Fruit fly (Drosophila melanogaster): ENCODE measurements around the gene RluA-2.
A peak's percentile ranks its signal among the peaks of the same experiment; 100 is the strongest.

The RluA-2 gene

DNA sequence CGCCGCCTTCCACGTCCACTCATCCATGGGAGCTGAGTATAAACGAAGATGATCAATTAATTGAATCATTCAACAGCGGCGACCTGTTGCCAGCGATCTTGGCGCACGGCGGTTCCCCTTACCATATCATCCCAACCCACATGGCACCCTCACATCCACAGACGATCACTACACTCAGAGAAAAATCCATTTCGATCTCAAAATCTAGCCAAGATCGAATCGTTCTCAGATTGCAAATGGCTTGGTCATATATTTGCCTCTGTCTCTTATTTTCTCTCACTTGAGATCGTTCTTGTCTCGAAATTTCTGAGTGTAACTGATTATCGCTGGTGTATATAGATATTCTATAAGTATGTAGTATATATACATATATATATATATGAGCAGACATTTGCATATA, 8.5 kb upstream of the RluA-2 start (continued):
- TF ChIP-seq btn (GFP tag; optimal IDR thresholded peaks at IDR 0.05) (no peak), CG10321 (GFP tag; IDR thresholded peaks at IDR 0.05) (no peak), CG2199 (GFP tag; IDR thresholded peaks at IDR 0.05) (no peak), CG4360 (GFP tag; IDR thresholded peaks at IDR 0.05) (no peak), CG3995 (GFP tag; optimal IDR thresholded peaks at IDR 0.05) (no peak), CG9437 (GFP tag; optimal IDR thresholded peaks at IDR 0.05) (no peak), CG11085 (GFP tag; IDR thresholded peaks at IDR 0.05) (no peak; the same call in 1 of the 2 replicates), CG10209 (GFP tag; optimal IDR thresholded peaks at IDR 0.05) (peak; percentile 39), zf30C (GFP tag; optimal IDR thresholded peaks at IDR 0.05) (peak; percentile 57), Antp (GFP tag; optimal IDR thresholded peaks at IDR 0.05) (peak; percentile 49), CG33213 (GFP tag; optimal IDR thresholded peaks at IDR 0.05) (no peak), sens (GFP tag) (peak; percentile 63), CG6683 (GFP tag; optimal IDR thresholded peaks at IDR 0.05) (no peak), hb (GFP tag; IDR thresholded peaks at IDR 0.05; ENCODE audit: partially characterized antibody) (no peak), ro (GFP tag; IDR thresholded peaks at IDR 0.05) (no peak), Pdp1 (GFP tag; optimal IDR thresholded peaks at IDR 0.05) (peak in 1 of 2 experiments; percentile 49), CG6175 (GFP tag; IDR thresholded peaks at IDR 0.05) (no peak), Blimp-1 (GFP tag; optimal IDR thresholded peaks at IDR 0.05) (peak; percentile 59), GATAe (GFP tag; conservative IDR thresholded peaks at IDR 0.05) (no peak), Scr (GFP tag; IDR thresholded peaks at IDR 0.05; ENCODE audit: partially characterized antibody) (no peak), Oaz (GFP tag; IDR thresholded peaks at IDR 0.05) (no peak), Dbx (GFP tag; IDR thresholded peaks at IDR 0.05) (0 out of 3 replicates have a peak, but pooled peaks have one; percentile 26), Vsx1 (GFP tag; optimal IDR thresholded peaks at IDR 0.05) (peak; percentile 13), CG18262 (tag; optimal IDR thresholded peaks at IDR 0.05) (peak; percentile 52), CG3065 (GFP tag; optimal IDR thresholded peaks at IDR 0.05) (no peak), BtbVII (GFP tag; optimal IDR thresholded peaks at IDR 0.05) (peak; percentile 18), MBD-R2 (GFP tag; IDR thresholded peaks at IDR 0.05) (no peak), CG34422 (GFP tag; IDR thresholded peaks at IDR 0.05) (peak; percentile 73; the same call in 2 of the 3 replicates), CG1233 (GFP tag; optimal IDR thresholded peaks at IDR 0.05) (no peak), org-1 (GFP tag; optimal IDR thresholded peaks at IDR 0.05) (peak; percentile 20), CG15479 (GFP tag; optimal IDR thresholded peaks at IDR 0.05) (no peak), CG6854 (GFP tag; optimal IDR thresholded peaks at IDR 0.05) (no peak), BEAF-32 (GFP tag; optimal IDR thresholded peaks at IDR 0.05) (no peak), chm (GFP tag; IDR thresholded peaks at IDR 0.05) (0 out of 2 replicates have a peak, but pooled peaks have one; percentile 55), CG32532 (GFP tag; IDR thresholded peaks at IDR 0.05) (peak; percentile 82), zfh2 (GFP tag; optimal IDR thresholded peaks at IDR 0.05) (peak; percentile 5), CG6791 (GFP tag; IDR thresholded peaks at IDR 0.05; ENCODE audit: partially characterized antibody) (no peak), kah (GFP tag; optimal IDR thresholded peaks at IDR 0.05) (peak; percentile 90), her (GFP tag; optimal IDR thresholded peaks at IDR 0.05) (peak; percentile 18), gt (GFP tag; IDR thresholded peaks at IDR 0.05) (peak; percentile 27; the same call in 1 of the 2 replicates), D19A (tag; optimal IDR thresholded peaks at IDR 0.05) (peak; percentile 47), CG12104 (GFP tag; optimal IDR thresholded peaks at IDR 0.05) (no peak), zen (tag; optimal IDR thresholded peaks at IDR 0.05) (no peak), CG13287 (GFP tag; IDR thresholded peaks at IDR 0.05; ENCODE audit: partially characterized antibody) (no peak), Dad (GFP tag; optimal IDR thresholded peaks at IDR 0.05) (peak; percentile 37), sens-2 (GFP tag; IDR thresholded peaks at IDR 0.05) (peak; percentile 29; the same call in 1 of the 2 replicates), CG16815 (GFP tag; optimal IDR thresholded peaks at IDR 0.05) (no peak), z (GFP tag; IDR thresholded peaks at IDR 0.05) (no peak), Dp (GFP tag; optimal IDR thresholded peaks at IDR 0.05) (no peak), CG9876 (GFP tag; optimal IDR thresholded peaks at IDR 0.05) (no peak), Dfd (GFP tag; optimal IDR thresholded peaks at IDR 0.05) (no peak)
